Worm (Caenorhabditis elegans) whole organism, midembryonic: ENCODE results near the gene klp-19.

Experiments
- ref-1 ChIP-seq: fragments of 200-800 bp; sonication (Bioruptor generic); conservative IDR thresholded peaks from 2 replicates; pipeline ENCODE4 v1.3.6; 2022; ENCODE audit warnings: missing genetic modification reagents, missing genetic modification characterization, missing compliant biosample characterization
- ztf-29 ChIP-seq: fragments of 200-800 bp; sonication (Bioruptor generic); IDR thresholded peaks from 2 replicates; pipeline ENCODE4 v1.3.6; 2022; ENCODE audit warnings: missing genetic modification reagents, missing genetic modification characterization, missing compliant biosample characterization

- no peak for TF ChIP-seq ref-1 (GFP tag; lab: Robert Waterston, UW)
- no peak for TF ChIP-seq ztf-29 (GFP tag; lab: Robert Waterston, UW)
Measured at ce11 chrIII:13298722-13299431, 8.2 kb downstream of the klp-19 start, which contains the start of gene pgm-2.
